Fruit fly (Drosophila melanogaster): ENCODE measurements around the gene RpL28.

Gene RpL28

DNA sequence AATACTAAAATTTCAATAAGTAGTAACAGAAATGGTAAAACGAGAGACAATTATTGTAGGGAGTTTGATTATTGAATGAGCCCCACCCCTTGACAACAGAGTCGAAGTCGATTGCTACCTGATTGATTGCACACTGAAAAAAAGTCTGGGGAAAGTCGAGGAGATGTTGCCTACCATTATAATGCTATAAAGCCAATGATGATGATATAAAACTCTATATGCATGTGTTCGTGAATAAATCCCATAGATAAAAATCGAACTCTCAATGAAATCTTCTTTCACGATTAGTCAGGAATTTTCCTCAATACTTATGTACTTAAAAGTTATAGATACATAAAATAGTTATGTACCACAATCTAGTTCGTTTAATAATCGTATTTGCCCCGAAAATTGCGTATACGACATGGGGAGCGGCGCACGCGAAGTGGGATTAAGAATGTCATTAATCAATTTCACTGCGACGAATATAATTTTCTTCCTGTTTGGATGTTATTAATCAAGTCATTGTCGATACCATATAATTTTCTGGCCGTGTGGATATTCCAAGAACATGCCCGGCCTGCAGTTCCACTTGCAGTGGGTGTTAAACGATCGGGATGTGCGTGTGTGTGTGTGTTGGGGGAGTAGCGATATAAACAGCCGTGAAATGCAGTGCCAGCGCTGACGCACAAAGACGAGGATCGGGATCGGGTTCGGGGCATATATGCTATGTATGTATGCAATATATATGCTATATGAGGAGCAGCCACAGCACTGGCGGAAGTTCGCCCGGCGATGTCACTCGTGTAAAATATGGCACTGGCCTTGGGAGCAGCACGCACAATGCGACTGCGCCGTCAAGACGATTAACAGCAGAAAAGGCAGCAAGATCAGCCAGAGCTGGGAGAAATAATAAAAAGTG lies 21.7 kb upstream of the RpL28 start, which contains the start of gene CG12078:
Gene CG12078, minus strand, starts transcription at position 51 of the 901 bp plus-strand sequence.
- TF ChIP-seq tj (GFP tag; optimal IDR thresholded peaks at IDR 0.05), result no peak
- no peak for TF ChIP-seq Crg-1 (GFP tag; optimal IDR thresholded peaks at IDR 0.05)
- no peak for TF ChIP-seq CG14711 (tag; optimal IDR thresholded peaks at IDR 0.05)
- TF ChIP-seq kay (GFP tag; ENCODE audit: borderline replicate concordance), result no peak
- no peak for TF ChIP-seq CG11617 (GFP tag; optimal IDR thresholded peaks at IDR 0.05)
- TF ChIP-seq CG5204 (GFP tag; optimal IDR thresholded peaks at IDR 0.05), result no peak
- TF ChIP-seq ovo (GFP tag; optimal IDR thresholded peaks at IDR 0.05), result no peak
- TF ChIP-seq CG7101 (tag; optimal IDR thresholded peaks at IDR 0.05), result no peak
- TF ChIP-seq bab1 (GFP tag; optimal IDR thresholded peaks at IDR 0.05), result no peak
- no peak for TF ChIP-seq cic (GFP tag; optimal IDR thresholded peaks at IDR 0.05)
- no peak for TF ChIP-seq Hr96 (GFP tag; optimal IDR thresholded peaks at IDR 0.05)
- TF ChIP-seq CG33017 (tag; optimal IDR thresholded peaks at IDR 0.05), result no peak
- no peak for TF ChIP-seq CG1620 (GFP tag; optimal IDR thresholded peaks at IDR 0.05)
- no peak for TF ChIP-seq toe (GFP tag; optimal IDR thresholded peaks at IDR 0.05)
- TF ChIP-seq CG7045 (GFP tag; optimal IDR thresholded peaks at IDR 0.05), result no peak

DNA sequence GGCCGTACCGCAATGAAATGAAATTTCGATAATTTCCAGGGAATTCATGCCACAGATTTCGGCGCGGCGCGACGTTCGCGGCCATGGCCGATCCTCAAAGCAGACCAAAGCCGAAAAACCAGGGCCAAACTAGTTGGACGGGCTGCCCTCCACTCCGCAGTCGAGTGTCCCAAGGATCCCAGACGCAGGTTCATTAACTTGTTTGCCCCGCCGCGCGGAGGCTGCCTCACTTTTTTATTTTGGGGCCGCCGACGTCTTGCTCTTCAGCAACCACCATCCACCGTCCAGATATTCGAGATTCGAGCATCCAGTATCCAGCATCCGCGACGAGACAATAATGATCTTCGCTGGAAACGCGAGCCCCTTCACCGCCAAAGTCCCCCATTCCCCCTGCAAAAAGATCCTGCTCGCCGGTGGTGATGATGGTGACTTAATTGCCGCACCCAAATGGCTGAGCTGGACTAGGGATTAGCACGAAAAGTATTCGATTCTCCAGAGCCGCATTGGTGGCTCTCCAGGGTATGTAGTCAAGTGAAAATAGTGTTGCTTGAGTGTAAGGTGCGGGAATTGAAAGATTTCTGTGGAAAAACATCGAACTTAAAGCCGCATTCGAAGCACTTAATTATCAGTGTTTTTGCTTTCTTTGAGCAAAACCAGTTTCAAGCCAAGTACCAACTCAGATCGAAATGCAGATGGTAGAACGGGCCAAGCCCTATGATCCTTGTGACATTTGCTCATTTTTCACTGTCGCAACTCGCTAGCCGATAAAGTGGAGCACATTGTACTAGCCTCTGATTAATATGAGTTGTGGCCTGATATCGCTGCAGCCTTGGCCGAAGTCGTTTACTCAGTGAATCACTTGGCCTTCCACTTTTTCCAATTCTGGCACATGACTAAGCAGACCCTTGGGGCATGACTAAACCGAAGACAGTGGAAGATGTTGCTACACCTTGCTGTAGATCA lies 19.6 kb upstream of the RpL28 start:
- TF ChIP-seq CG11617 (GFP tag; optimal IDR thresholded peaks at IDR 0.05) (no peak), CG5204 (GFP tag; optimal IDR thresholded peaks at IDR 0.05) (no peak), cnc (optimal IDR thresholded peaks at IDR 0.05) (no peak), bab1 (GFP tag; optimal IDR thresholded peaks at IDR 0.05) (no peak), ovo (GFP tag; optimal IDR thresholded peaks at IDR 0.05) (no peak), CG1620 (GFP tag; optimal IDR thresholded peaks at IDR 0.05) (no peak), CG7101 (tag; optimal IDR thresholded peaks at IDR 0.05) (no peak), CG33017 (tag; optimal IDR thresholded peaks at IDR 0.05) (no peak), kay (GFP tag; ENCODE audit: borderline replicate concordance) (no peak), Mnt (GFP tag; optimal IDR thresholded peaks at IDR 0.05) (no peak), CG12768 (GFP tag; optimal IDR thresholded peaks at IDR 0.05) (no peak)

DNA sequence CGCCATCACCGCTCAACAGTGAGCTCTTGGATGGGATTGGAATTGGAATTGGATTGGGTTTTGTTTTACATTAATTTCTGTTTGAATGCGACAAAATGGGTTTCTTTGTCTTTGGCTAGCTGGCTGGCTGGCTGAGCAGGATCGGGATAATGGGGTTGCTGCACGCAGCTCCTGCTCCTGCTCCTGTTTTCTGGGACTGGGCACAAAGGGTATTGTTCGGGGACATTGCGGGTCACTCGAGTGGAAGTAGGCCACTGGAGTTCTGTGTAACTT lies 18.5 kb upstream of the RpL28 start:
- TF ChIP-seq Mnt (GFP tag; optimal IDR thresholded peaks at IDR 0.05), result no peak
- TF ChIP-seq CG7045 (GFP tag; optimal IDR thresholded peaks at IDR 0.05), result no peak
- TF ChIP-seq Clk (GFP tag; optimal IDR thresholded peaks at IDR 0.05), result no peak
- no peak for TF ChIP-seq CG7101 (tag; optimal IDR thresholded peaks at IDR 0.05)
- no peak for TF ChIP-seq tj (GFP tag; optimal IDR thresholded peaks at IDR 0.05)
- no peak for TF ChIP-seq CG14711 (tag; optimal IDR thresholded peaks at IDR 0.05)
- no peak for TF ChIP-seq CG33017 (tag; optimal IDR thresholded peaks at IDR 0.05)
- TF ChIP-seq Hr96 (GFP tag; optimal IDR thresholded peaks at IDR 0.05), result no peak
- TF ChIP-seq Crg-1 (GFP tag; optimal IDR thresholded peaks at IDR 0.05), result no peak
- TF ChIP-seq toe (GFP tag; optimal IDR thresholded peaks at IDR 0.05), result no peak
- TF ChIP-seq CG11617 (GFP tag; optimal IDR thresholded peaks at IDR 0.05), result no peak
- TF ChIP-seq pad (GFP tag; optimal IDR thresholded peaks at IDR 0.05), result no peak
- no peak for TF ChIP-seq kay (GFP tag; ENCODE audit: borderline replicate concordance)
- no peak for TF ChIP-seq cic (GFP tag; optimal IDR thresholded peaks at IDR 0.05)
- TF ChIP-seq CG1620 (GFP tag; optimal IDR thresholded peaks at IDR 0.05), result no peak
- TF ChIP-seq cnc (optimal IDR thresholded peaks at IDR 0.05), result no peak
- TF ChIP-seq bab1 (GFP tag; optimal IDR thresholded peaks at IDR 0.05), result no peak
- TF ChIP-seq ovo (GFP tag; optimal IDR thresholded peaks at IDR 0.05), result no peak
- TF ChIP-seq CG12768 (GFP tag; optimal IDR thresholded peaks at IDR 0.05), result no peak
- TF ChIP-seq CG5204 (GFP tag; optimal IDR thresholded peaks at IDR 0.05), result no peak

DNA sequence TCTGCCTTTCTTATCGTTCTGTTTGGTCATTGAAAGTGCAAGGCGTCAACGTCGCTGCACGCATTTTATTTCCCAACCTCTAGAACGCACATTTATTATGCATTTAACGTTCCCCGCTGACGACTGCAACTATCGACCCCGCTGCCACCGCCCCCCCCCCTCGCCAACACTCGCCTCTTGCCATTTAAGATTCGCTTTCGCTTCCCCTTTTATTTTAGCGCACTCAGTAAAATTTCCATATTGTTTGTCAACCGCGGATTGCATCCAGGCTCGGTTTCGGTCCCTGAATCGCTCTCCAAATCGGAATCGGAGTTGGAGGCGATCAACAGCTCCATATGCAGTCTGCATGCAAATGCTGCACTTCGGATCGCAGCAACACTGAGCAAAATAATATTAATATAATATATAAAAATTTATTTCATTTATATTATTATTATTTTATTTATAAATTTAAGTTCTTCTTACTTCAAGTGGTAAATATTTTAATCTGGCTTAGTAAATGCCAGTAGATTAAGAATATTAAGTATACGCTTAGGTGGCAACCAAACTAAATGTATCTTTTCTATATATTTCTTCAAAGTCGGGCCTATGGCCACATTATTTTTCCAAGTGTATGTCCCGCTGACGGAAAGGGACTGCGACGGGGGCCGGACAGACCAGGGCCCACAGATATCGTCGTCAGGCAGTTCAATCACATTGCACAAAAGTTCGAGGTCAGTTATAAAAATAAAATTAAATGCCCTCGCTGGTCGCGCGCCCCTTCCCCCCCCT lies 18.0 kb upstream of the RpL28 start:
- TF ChIP-seq CG5204 (GFP tag; optimal IDR thresholded peaks at IDR 0.05) (no peak), kay (GFP tag; ENCODE audit: borderline replicate concordance) (peak; percentile 9), tj (GFP tag; optimal IDR thresholded peaks at IDR 0.05) (peak; percentile 48)

DNA sequence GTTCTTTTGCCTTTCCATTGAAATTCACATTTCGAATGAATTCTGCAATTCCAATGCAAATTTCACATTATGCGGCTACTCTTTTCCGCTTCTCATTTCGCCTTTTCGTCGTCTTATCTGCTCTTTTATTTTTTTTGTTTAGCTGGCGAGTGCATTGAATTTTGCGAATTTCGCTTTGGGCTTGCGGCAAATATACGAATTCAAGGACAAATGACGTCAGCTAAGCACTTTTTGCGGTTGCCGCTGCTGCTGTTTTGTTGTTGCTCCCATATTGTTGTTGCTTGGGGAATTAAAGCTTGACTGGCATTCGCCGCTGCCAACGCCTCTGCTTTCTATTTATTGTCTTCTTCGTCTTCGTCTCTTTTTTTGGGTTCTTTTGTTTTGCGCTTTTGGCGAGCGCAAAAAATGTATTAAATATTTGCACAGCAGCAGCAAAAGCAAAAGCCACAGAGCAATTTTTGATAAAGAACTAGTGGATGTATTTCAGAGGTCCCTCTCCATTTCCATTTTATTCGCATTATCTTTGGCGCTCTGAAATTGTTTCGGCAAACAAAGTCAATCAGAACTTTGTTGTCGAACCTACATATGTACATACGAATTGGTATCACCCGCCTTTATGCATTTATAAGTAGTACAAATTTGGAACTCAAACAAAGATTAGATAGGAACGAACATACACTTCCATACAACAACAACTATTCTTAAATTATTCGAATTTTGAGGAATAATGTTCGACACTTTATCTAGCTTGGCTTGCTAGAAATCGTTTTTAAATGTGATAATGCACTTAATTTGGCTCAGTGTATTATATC lies 17.2 kb upstream of the RpL28 start:
- no peak for TF ChIP-seq pad (GFP tag; optimal IDR thresholded peaks at IDR 0.05)
- TF ChIP-seq bab1 (GFP tag; optimal IDR thresholded peaks at IDR 0.05), result no peak
- TF ChIP-seq cic (GFP tag; optimal IDR thresholded peaks at IDR 0.05), result no peak
- no peak for TF ChIP-seq ovo (GFP tag; optimal IDR thresholded peaks at IDR 0.05)
- no peak for TF ChIP-seq Hr96 (GFP tag; optimal IDR thresholded peaks at IDR 0.05)
- TF ChIP-seq CG7045 (GFP tag; optimal IDR thresholded peaks at IDR 0.05), result no peak
- TF ChIP-seq cnc (optimal IDR thresholded peaks at IDR 0.05), result no peak
- TF ChIP-seq Clk (GFP tag; optimal IDR thresholded peaks at IDR 0.05), result no peak
- peak; percentile 80 for TF ChIP-seq tj (GFP tag; optimal IDR thresholded peaks at IDR 0.05)
- TF ChIP-seq CG33017 (tag; optimal IDR thresholded peaks at IDR 0.05), result peak; percentile 40
- no peak for TF ChIP-seq kay (GFP tag; ENCODE audit: borderline replicate concordance)
- peak; percentile 28 for TF ChIP-seq CG11617 (GFP tag; optimal IDR thresholded peaks at IDR 0.05)
- TF ChIP-seq CG14711 (tag; optimal IDR thresholded peaks at IDR 0.05), result no peak
- peak; percentile 50 for TF ChIP-seq CG7101 (tag; optimal IDR thresholded peaks at IDR 0.05)
